Worm (Caenorhabditis elegans): ENCODE data around the gene srd-32.

Gene srd-32

DNA sequence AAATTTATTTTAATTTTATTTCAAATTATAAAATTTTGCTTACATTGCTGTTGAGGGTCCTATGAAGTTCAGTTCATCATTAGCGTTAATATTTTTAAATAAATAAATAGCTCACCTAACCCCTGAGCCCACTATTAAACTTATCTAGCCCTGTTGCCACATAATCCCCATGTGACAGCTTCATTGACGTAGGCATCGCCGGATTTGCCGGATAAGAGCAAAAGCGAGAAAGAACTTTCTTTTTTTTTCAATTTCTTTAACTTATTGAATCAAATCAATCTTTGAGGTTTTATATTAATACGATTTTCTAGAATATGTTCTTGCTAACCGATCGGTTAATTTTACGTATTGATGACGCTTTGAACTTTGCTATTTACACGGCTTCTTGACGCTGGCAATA lies 13.5 kb upstream of the srd-32 start:
- TF ChIP-seq set-16 (GFP tag; IDR thresholded peaks at IDR 0.05) (no peak), zfp-2 (tag; optimal IDR thresholded peaks at IDR 0.05) (no peak), T20F7.1 (GFP tag; optimal IDR thresholded peaks at IDR 0.05) (no peak), ctbp-1 (GFP tag; IDR thresholded peaks at IDR 0.05) (no peak), F44E2.7 (GFP tag; IDR thresholded peaks at IDR 0.05) (no peak), F10B5.3 (tag; optimal IDR thresholded peaks at IDR 0.05) (no peak), lin-1 (GFP tag; IDR thresholded peaks at IDR 0.05) (no peak), lir-3 (tag; optimal IDR thresholded peaks at IDR 0.05) (no peak), dve-1 (tag; optimal IDR thresholded peaks at IDR 0.05; ENCODE audit: insufficient read depth) (no peak), aha-1 (tag) (no peak), tag-97 (GFP tag; IDR thresholded peaks at IDR 0.05) (no peak), hif-1 (tag; optimal IDR thresholded peaks at IDR 0.05) (no peak)

DNA sequence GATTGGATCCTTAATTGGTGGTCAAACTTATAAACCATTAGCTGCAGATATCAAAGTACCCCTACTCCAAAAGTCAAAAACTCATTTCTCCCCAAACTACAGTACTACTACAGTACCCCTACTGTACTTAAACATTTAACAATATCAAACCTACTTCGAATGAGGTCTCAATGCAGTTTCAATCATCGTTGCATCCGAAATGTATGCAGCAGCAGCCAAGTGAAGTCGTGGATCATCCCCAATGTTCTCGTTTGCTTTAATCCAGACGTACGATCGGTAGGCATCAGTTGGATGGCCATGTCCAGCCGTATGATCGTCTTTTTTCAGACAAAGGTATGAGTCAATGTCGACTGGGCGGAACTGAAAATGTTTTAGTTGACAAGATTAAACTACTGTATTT lies 7.9 kb upstream of the srd-32 start:
- TF ChIP-seq mxl-3 (GFP tag; optimal IDR thresholded peaks at IDR 0.05) = no peak
- TF ChIP-seq aha-1 (tag) = peak; percentile 91
- no peak for TF ChIP-seq egl-27 (tag; optimal IDR thresholded peaks at IDR 0.05)
- no peak for TF ChIP-seq T26A8.4 (GFP tag; IDR thresholded peaks at IDR 0.05)
- no peak for TF ChIP-seq Y105C5A.15 (GFP tag; IDR thresholded peaks at IDR 0.05)
- no peak for TF ChIP-seq daf-8 (GFP tag; IDR thresholded peaks at IDR 0.05)
- TF ChIP-seq ceh-28 (tag; optimal IDR thresholded peaks at IDR 0.05) = no peak

DNA sequence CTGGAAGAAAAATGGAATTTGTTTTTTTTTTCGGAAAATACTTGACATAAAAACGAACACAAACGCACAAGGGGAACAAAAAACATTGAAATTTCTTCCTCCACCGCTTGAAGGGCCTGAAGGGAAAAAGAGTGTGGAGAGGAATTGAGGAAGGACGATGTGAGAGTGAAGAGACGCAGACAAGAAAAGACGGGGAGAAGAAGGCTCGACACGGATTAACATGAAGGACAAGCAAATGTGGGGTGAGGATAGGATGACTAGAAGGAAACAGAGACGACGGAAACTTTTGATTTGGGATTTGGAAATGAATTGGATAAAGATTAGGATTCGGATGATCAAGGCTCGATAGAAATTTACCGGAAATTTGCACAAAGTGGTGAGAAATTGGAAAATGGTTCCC lies 4.9 kb upstream of the srd-32 start:
- TF ChIP-seq lsy-2 (tag; optimal IDR thresholded peaks at IDR 0.05) = peak in 1 of 2 experiments; percentile 5
- TF ChIP-seq unc-39 (tag; optimal IDR thresholded peaks at IDR 0.05) = no peak
- no peak for TF ChIP-seq mes-2 (tag; optimal IDR thresholded peaks at IDR 0.05; ENCODE audit: poor library complexity, severe bottlenecking)
- TF ChIP-seq nhr-25 (tag; optimal IDR thresholded peaks at IDR 0.05; ENCODE audit: borderline replicate concordance, insufficient read depth) = no peak
- TF ChIP-seq lin-29 (GFP tag; IDR thresholded peaks at IDR 0.05) = no peak
- TF ChIP-seq daf-12 (tag; optimal IDR thresholded peaks at IDR 0.05) = no peak
- peak; percentile 27 for TF ChIP-seq aha-1 (tag)
- no peak for TF ChIP-seq zip-11 (GFP tag; IDR thresholded peaks at IDR 0.05)
- TF ChIP-seq ZK546.5 (tag; optimal IDR thresholded peaks at IDR 0.05) = no peak
- TF ChIP-seq rbr-2 (tag; optimal IDR thresholded peaks at IDR 0.05) = peak; percentile 48
- TF ChIP-seq unc-130 (GFP tag; optimal IDR thresholded peaks at IDR 0.05) = no peak
- TF ChIP-seq tra-1 (GFP tag; IDR thresholded peaks at IDR 0.05) = no peak
- TF ChIP-seq nhr-11 (tag; optimal IDR thresholded peaks at IDR 0.05) = no peak
- no peak for TF ChIP-seq lim-7 (GFP tag; IDR thresholded peaks at IDR 0.05)
- no peak for TF ChIP-seq daf-8 (GFP tag; IDR thresholded peaks at IDR 0.05)
- no peak for TF ChIP-seq hlh-30 (tag; optimal IDR thresholded peaks at IDR 0.05; ENCODE audit: insufficient read depth)
- TF ChIP-seq spr-1 (tag; optimal IDR thresholded peaks at IDR 0.05) = no peak
- TF ChIP-seq F44E2.7 (GFP tag; IDR thresholded peaks at IDR 0.05) = no peak

DNA sequence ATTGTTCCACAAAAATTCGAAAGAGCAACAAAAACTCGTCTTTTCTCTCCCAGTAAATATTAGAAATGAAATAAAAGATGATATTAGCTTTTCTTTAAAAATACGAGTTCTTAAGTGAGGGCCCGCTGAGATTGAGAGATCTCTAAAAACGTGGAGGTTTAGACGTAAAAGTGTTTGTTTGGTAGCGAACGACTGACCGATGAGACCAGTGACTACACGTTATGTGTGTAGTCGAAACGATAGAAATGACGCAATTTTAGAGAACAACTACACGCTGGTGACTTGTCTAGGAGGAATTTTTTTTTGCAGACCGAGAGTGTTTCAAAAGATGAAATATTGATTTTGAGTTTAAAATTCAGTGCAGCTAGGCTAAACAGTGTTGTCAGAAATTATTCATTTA lies 2.7 kb upstream of the srd-32 start, which contains the start of gene C37H5.13:
Gene C37H5.13 (minus strand): TSS at position 229 of the 400 bp plus-strand sequence.
- TF ChIP-seq hlh-11 (tag; optimal IDR thresholded peaks at IDR 0.05) (no peak), nhr-6 (tag; optimal IDR thresholded peaks at IDR 0.05) (no peak), hlh-30 (tag; optimal IDR thresholded peaks at IDR 0.05; ENCODE audit: insufficient read depth) (peak; percentile 48), lsy-2 (tag; optimal IDR thresholded peaks at IDR 0.05) (peak in 1 of 2 experiments; percentile 19), dmd-6 (GFP tag; IDR thresholded peaks at IDR 0.05) (no peak; the same call in 1 of the 2 replicates), D1046.2 (GFP tag; IDR thresholded peaks at IDR 0.05) (no peak), hif-1 (tag; optimal IDR thresholded peaks at IDR 0.05) (peak in 1 of 2 experiments; percentile 2), daf-16 (GFP tag; optimal IDR thresholded peaks at IDR 0.05) (no peak), daf-16 (tag; optimal IDR thresholded peaks at IDR 0.05) (peak; percentile 42), nhr-41 (GFP tag; IDR thresholded peaks at IDR 0.05) (no peak), dve-1 (tag; optimal IDR thresholded peaks at IDR 0.05; ENCODE audit: insufficient read depth) (peak; percentile 45), nhr-10 (tag; optimal IDR thresholded peaks at IDR 0.05) (no peak), ztf-7 (tag; optimal IDR thresholded peaks at IDR 0.05) (peak; percentile 56), nhr-11 (tag; optimal IDR thresholded peaks at IDR 0.05) (peak; percentile 11), F37D6.2 (tag; optimal IDR thresholded peaks at IDR 0.05) (no peak), daf-8 (GFP tag; IDR thresholded peaks at IDR 0.05) (no peak), mxl-2 (GFP tag; conservative IDR thresholded peaks at IDR 0.05) (no peak), ama-1 (optimal IDR thresholded peaks at IDR 0.05) (no peak), nhr-48 (tag; optimal IDR thresholded peaks at IDR 0.05) (no peak), mdl-1 (tag; optimal IDR thresholded peaks at IDR 0.05) (peak in 1 of 2 experiments; percentile 27), nhr-28 (tag; optimal IDR thresholded peaks at IDR 0.05) (peak; percentile 98)
